Fruit fly (Drosophila melanogaster) whole organism, wandering third instar larva: ENCODE data around the gene CG43116.

Source experiments
- Abd-B ChIP-seq: fragments of >200 bp; optimal IDR thresholded peaks from 2 replicates; lab custom pipeline; 2017; ENCODE audit warnings: missing biosample characterization, missing genetic modification characterization
- Hnf4 ChIP-seq: fragments of 200-800 bp; sonication (Bioruptor generic); optimal IDR thresholded peaks from 2 replicates; lab custom pipeline; 2016; ENCODE audit warnings: missing biosample characterization, mild to moderate bottlenecking, missing genetic modification characterization
- Hr78 ChIP-seq: fragments of >200 bp; optimal IDR thresholded peaks from 2 replicates; lab custom pipeline; 2017; ENCODE audit warnings: missing biosample characterization, missing genetic modification characterization
- OdsH ChIP-seq: fragments of 200-800 bp; sonication (Bioruptor generic); optimal IDR thresholded peaks from 2 replicates; lab custom pipeline; 2016; ENCODE audit warnings: missing biosample characterization, mild to moderate bottlenecking, missing genetic modification characterization
- h ChIP-seq: fragments of 200-800 bp; sonication (Bioruptor generic); optimal IDR thresholded peaks from 3 replicates; lab custom pipeline; 2016; ENCODE audit warnings: missing biosample characterization, mild to moderate bottlenecking, missing genetic modification characterization

DNA sequence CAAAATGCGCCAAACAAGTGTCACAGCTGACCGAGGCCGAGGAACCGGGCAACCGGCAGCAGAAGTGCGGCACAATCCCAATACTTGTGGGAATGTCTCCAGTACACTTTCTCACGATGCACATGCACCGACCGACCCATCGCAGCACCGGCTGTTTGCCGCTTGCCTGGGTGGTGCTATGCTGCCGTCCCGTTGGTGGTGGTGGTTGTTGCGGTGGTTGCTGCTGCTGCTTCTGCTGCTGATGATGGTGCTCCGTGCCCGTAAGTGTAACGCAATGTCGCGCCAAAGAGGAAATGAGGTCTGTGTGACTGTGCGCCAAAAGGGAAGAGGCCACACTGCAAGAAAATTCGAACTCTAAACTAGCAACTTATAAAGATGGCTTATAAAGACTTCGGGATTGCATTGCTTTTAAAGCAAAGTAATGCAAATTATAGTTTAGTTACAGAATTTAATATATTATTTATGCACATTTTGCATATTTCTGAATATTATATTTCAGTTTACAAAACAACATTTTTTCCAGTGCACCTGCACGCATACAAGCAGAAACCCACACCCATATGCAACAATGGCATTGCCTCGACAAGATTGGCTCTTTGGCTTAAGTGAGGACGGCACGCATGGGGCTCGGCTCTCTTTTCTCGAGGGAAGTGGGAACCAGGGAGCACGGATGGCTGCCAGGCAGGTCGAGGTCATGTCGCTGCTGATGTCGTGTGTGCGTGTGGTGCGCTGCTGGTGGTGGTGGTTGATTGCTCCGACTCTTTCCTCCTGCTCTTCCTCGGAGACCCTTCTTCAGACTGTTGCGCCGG is at the start of gene CG43116:
- TF ChIP-seq Hr78 (GFP tag; lab: Kevin White, UChicago) (no peak), Abd-B (GFP tag; lab: Kevin White, UChicago) (no peak), OdsH (peak; percentile 92), Hnf4 (peak; percentile 85), h (GFP tag; lab: Kevin White, UChicago) (peak; percentile 94)
